Worm (Caenorhabditis elegans): ENCODE measurements around the gene unc-86.

ce11 chrIII:8199060-8199459 is 17.1 kb downstream of the unc-86 start:
- no peak for TF ChIP-seq skn-1 (tag; optimal IDR thresholded peaks at IDR 0.05)
- TF ChIP-seq ZK546.5 (tag; optimal IDR thresholded peaks at IDR 0.05) = no peak
- TF ChIP-seq nhr-12 (tag; optimal IDR thresholded peaks at IDR 0.05) = no peak
- TF ChIP-seq sma-3 (GFP tag; optimal IDR thresholded peaks at IDR 0.05) = no peak

Data from whole organism, L2 larva.